Worm (Caenorhabditis elegans) whole organism, early embryonic: ENCODE measurements around the gene nhr-26.

Source experiments
- B0310.2 ChIP-seq: sonication (generic microtip); optimal IDR thresholded peaks from 2 replicates; lab custom pipeline; 2016; ENCODE audit warnings: mild to moderate bottlenecking, missing genetic modification characterization, missing compliant biosample characterization
- F13C5.2 ChIP-seq: sonication (generic microtip); optimal IDR thresholded peaks from 2 replicates; lab custom pipeline; 2017; ENCODE audit warnings: mild to moderate bottlenecking, missing genetic modification characterization, inconsistent platforms, missing compliant biosample characterization
- ama-1 ChIP-seq: fragments of 150-350 bp; optimal IDR thresholded peaks from 2 replicates; lab custom pipeline; 2014
- ceh-13 ChIP-seq: fragments of 200-800 bp; sonication (Bioruptor generic); optimal IDR thresholded peaks from 2 replicates; lab custom pipeline; 2018; ENCODE audit warnings: mild to moderate bottlenecking, missing genetic modification characterization, missing compliant biosample characterization
- ceh-36 ChIP-seq: sonication (generic microtip); optimal IDR thresholded peaks from 2 replicates; lab custom pipeline; 2016; ENCODE audit warnings: missing genetic modification characterization, inconsistent platforms, missing compliant biosample characterization
- ets-7 ChIP-seq: sonication (generic microtip); optimal IDR thresholded peaks from 2 replicates; lab custom pipeline; 2016; ENCODE audit warnings: missing genotype, missing genetic modification characterization, missing compliant biosample characterization
- flt-1 ChIP-seq: fragments of 200-800 bp; sonication (Bioruptor generic); IDR thresholded peaks from 2 replicates; pipeline ENCODE4 v1.3.6; 2022; ENCODE audit warnings: missing genetic modification characterization, missing compliant biosample characterization
- hmg-4 ChIP-seq: fragments of 200-800 bp; sonication (Bioruptor generic); optimal IDR thresholded peaks from 2 replicates; lab custom pipeline; 2018; ENCODE audit warnings: mild to moderate bottlenecking, missing genetic modification characterization, missing compliant biosample characterization
- hnd-1 ChIP-seq: sonication (generic microtip); optimal IDR thresholded peaks from 2 replicates; lab custom pipeline; 2016; ENCODE audit warnings: missing genetic modification characterization, missing compliant biosample characterization
- pes-1 ChIP-seq: fragments of 200-800 bp; sonication (Bioruptor generic); IDR thresholded peaks from 2 replicates; pipeline ENCODE4 v1.3.6; 2022; ENCODE audit warnings: missing genetic modification reagents, missing genetic modification characterization, missing compliant biosample characterization
- scrt-1 ChIP-seq: fragments of 200-800 bp; sonication (Bioruptor generic); IDR thresholded peaks from 2 replicates; pipeline ENCODE4 v1.3.6; 2022; ENCODE audit warnings: missing genetic modification characterization, missing compliant biosample characterization
- sea-1 ChIP-seq: fragments of 200-800 bp; sonication (Bioruptor generic); conservative IDR thresholded peaks from 2 replicates; pipeline ENCODE4 v1.3.6; 2022; ENCODE audit warnings: missing genetic modification characterization, missing compliant biosample characterization
- tbx-11 ChIP-seq: fragments of 200-800 bp; sonication (Bioruptor generic); IDR thresholded peaks from 2 replicates; pipeline ENCODE4 v1.3.6; 2022; ENCODE audit warnings: missing genetic modification characterization, missing compliant biosample characterization
- tra-4 ChIP-seq: sonication (generic microtip); optimal IDR thresholded peaks from 2 replicates; lab custom pipeline; 2017; ENCODE audit warnings: missing genetic modification characterization, missing compliant biosample characterization

DNA sequence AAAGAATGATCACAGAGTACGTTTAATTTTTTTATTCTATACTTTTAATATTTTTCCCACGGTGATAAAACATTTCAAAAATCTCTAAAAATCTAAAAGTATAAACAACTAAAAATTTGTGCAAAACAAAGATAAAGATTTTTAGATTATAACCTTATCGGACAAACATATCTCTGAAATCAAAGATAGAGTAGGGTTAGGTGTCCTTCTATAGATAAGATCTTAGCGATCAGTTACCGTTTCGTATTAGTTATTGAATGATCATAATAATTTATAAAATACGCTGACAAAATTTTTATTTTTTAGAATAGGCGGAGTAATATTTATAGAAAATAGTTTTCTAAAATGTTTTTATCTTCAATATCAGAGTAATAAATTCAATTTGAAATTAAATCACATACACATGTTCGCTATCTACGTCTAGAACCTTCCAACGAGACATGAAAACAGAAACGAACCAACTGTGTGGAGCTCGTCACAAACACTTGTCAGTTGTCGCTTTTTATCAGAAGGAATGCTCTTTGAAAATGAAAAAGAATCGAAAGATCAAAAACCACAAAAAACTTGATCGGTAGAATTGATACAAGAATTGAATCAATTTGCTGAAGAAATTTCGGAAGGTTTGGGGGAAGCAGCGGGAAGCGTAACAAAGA, 28.5 kb downstream of the nhr-26 start:
- TF ChIP-seq B0310.2 (no peak), flt-1 (no peak), ama-1 (lab: Kevin White, UChicago) (no peak), tra-4 (tag; lab: Kevin White, UChicago) (no peak), tbx-11 (no peak), hnd-1 (tag; lab: Kevin White, UChicago) (no peak), ceh-13 (no peak), scrt-1 (GFP tag; lab: Robert Waterston, UW) (no peak), pes-1 (GFP tag; lab: Robert Waterston, UW) (no peak), F13C5.2 (tag; lab: Kevin White, UChicago) (no peak), hmg-4 (no peak), ets-7 (no peak), ceh-36 (tag; lab: Kevin White, UChicago) (no peak), sea-1 (GFP tag; lab: Robert Waterston, UW) (no peak)
